Worm (Caenorhabditis elegans) whole organism, L4 larva: ENCODE data around the gene Y46G5A.34.

Experiments used
- D1046.2 ChIP-seq: fragments of 200-800 bp; sonication (Bioruptor generic); IDR thresholded peaks from 2 replicates; pipeline ENCODE4 v1.3.6; 2022; ENCODE audit warnings: missing genetic modification characterization, missing compliant biosample characterization
- F10B5.3 ChIP-seq: sonication (generic microtip); optimal IDR thresholded peaks from 2 replicates; lab custom pipeline; 2016; ENCODE audit warnings: mild to moderate bottlenecking, missing genetic modification characterization, missing compliant biosample characterization
- F26F4.8 ChIP-seq: fragments of 200-800 bp; sonication (Bioruptor generic); conservative IDR thresholded peaks from 2 replicates; pipeline ENCODE4 v1.3.6; 2022; ENCODE audit warnings: missing genetic modification characterization, missing compliant biosample characterization
- F44E2.7 ChIP-seq: fragments of 200-800 bp; sonication (Bioruptor generic); IDR thresholded peaks from 2 replicates; pipeline ENCODE4 v2.1.2; 2022; ENCODE audit warnings: missing genetic modification characterization, missing compliant biosample characterization
- F49E8.2 ChIP-seq: sonication (generic microtip); optimal IDR thresholded peaks from 2 replicates; lab custom pipeline; 2016; ENCODE audit warnings: missing compliant biosample characterization, mild to moderate bottlenecking, missing genetic modification characterization, borderline replicate concordance
- T20F7.1 ChIP-seq: fragments of 200-800 bp; sonication (Bioruptor generic); optimal IDR thresholded peaks from 2 replicates; lab custom pipeline; 2018; ENCODE audit warnings: mild to moderate bottlenecking, missing genetic modification characterization, missing compliant biosample characterization
- T26A8.4 ChIP-seq: fragments of 200-800 bp; sonication (Bioruptor generic); IDR thresholded peaks from 2 replicates; pipeline ENCODE4 v1.3.6; 2022; ENCODE audit warnings: missing genetic modification characterization, missing compliant biosample characterization
- Y48G9A.11 ChIP-seq: fragments of 200-800 bp; sonication (Bioruptor generic); IDR thresholded peaks from 2 replicates; pipeline ENCODE4 v1.3.6; 2022; ENCODE audit warnings: missing genetic modification reagents, missing genetic modification characterization, missing compliant biosample characterization
- Y5F2A.4 ChIP-seq: fragments of 200-800 bp; sonication (Bioruptor generic); optimal IDR thresholded peaks from 2 replicates; lab custom pipeline; 2018; ENCODE audit warnings: mild to moderate bottlenecking, missing genetic modification characterization, missing compliant biosample characterization
- Y75B8A.6 ChIP-seq: fragments of 200-800 bp; sonication (Bioruptor generic); IDR thresholded peaks from 2 replicates; pipeline ENCODE4 v1.3.6; 2022; ENCODE audit warnings: missing genetic modification reagents, missing genetic modification characterization, missing compliant biosample characterization
- aha-1 ChIP-seq: fragments of 150-350 bp; peaks from one replicate; lab custom pipeline; 2014; ENCODE audit warnings: missing biosample characterization, missing genetic modification characterization
- aly-2 ChIP-seq: sonication (generic microtip); optimal IDR thresholded peaks from 2 replicates; lab custom pipeline; 2018; ENCODE audit warnings: missing biosample characterization, missing genetic modification characterization
- ama-1 ChIP-seq: fragments of 150-350 bp; optimal IDR thresholded peaks from 2 replicates; lab custom pipeline; 2014; ENCODE audit warnings: inconsistent platforms, mixed read lengths
- arid-1 ChIP-seq: fragments of 200-800 bp; sonication (Bioruptor generic); conservative IDR thresholded peaks from 2 replicates; pipeline ENCODE4 v1.3.6; 2022; ENCODE audit warnings: missing genetic modification reagents, missing genetic modification characterization, missing compliant biosample characterization
- attf-4 ChIP-seq: sonication (generic microtip); optimal IDR thresholded peaks from 3 replicates; lab custom pipeline; 2017; ENCODE audit warnings: missing biosample characterization, missing genetic modification characterization
- ceh-32 ChIP-seq: sonication (generic microtip); optimal IDR thresholded peaks from 2 replicates; lab custom pipeline; 2016; ENCODE audit warnings: mild to moderate bottlenecking, missing genetic modification characterization, missing compliant biosample characterization; ENCODE audit not compliant: poor library complexity
- ceh-44 ChIP-seq: fragments of 200-800 bp; sonication (Bioruptor generic); IDR thresholded peaks from 2 replicates; pipeline ENCODE4 v1.3.6; 2022; ENCODE audit warnings: missing genetic modification reagents, missing genetic modification characterization, missing compliant biosample characterization
- ceh-62 ChIP-seq: sonication (generic microtip); optimal IDR thresholded peaks from 2 replicates; lab custom pipeline; 2017; ENCODE audit warnings: missing biosample characterization, missing genetic modification characterization
- ceh-82 ChIP-seq: sonication (generic microtip); optimal IDR thresholded peaks from 2 replicates; lab custom pipeline; 2017; ENCODE audit warnings: missing biosample characterization, missing genetic modification characterization
- daf-8 ChIP-seq: fragments of 200-800 bp; sonication (Bioruptor generic); IDR thresholded peaks from 2 replicates; pipeline ENCODE4 v1.3.6; 2022; ENCODE audit warnings: missing genetic modification characterization, missing compliant biosample characterization
- dmd-9 ChIP-seq: fragments of 200-800 bp; sonication (Bioruptor generic); IDR thresholded peaks from 2 replicates; pipeline ENCODE4 v1.3.6; 2022; ENCODE audit warnings: missing genetic modification reagents, missing genetic modification characterization, missing compliant biosample characterization
- duxl-1 ChIP-seq: sonication (generic microtip); optimal IDR thresholded peaks from 2 replicates; lab custom pipeline; 2016; ENCODE audit warnings: mild to moderate bottlenecking, missing genetic modification characterization, moderate library complexity, missing compliant biosample characterization; ENCODE audit not compliant: poor library complexity
- egl-43 ChIP-seq: fragments of 200-800 bp; sonication (Bioruptor generic); IDR thresholded peaks from 2 replicates; pipeline ENCODE4 v1.3.6; 2022; ENCODE audit warnings: missing genetic modification reagents, missing genetic modification characterization, missing compliant biosample characterization
- hif-1 ChIP-seq, 2 experiments: sonication (generic microtip); optimal IDR thresholded peaks; 2 replicates each; lab custom pipeline; 2016 to 2017; ENCODE audit warnings: missing compliant biosample characterization in 2 of 2, missing genetic modification characterization in 2 of 2, missing genetic modification reagents in 2 of 2, missing genotype in 2 of 2, mild to moderate bottlenecking in 1 of 2
- jun-1 ChIP-seq: fragments of 150-350 bp; optimal IDR thresholded peaks from 2 replicates; lab custom pipeline; 2014; ENCODE audit warnings: missing biosample characterization, missing genetic modification reagents, missing genetic modification characterization
- lim-7 ChIP-seq: fragments of 200-800 bp; sonication (Bioruptor generic); IDR thresholded peaks from 2 replicates; pipeline ENCODE4 v1.3.6; 2022; ENCODE audit warnings: missing genetic modification characterization, missing compliant biosample characterization
- lin-1 ChIP-seq: fragments of 200-800 bp; sonication (Bioruptor generic); IDR thresholded peaks from 2 replicates; pipeline ENCODE4 v1.3.6; 2022; ENCODE audit warnings: missing genetic modification reagents, missing genetic modification characterization, missing compliant biosample characterization
- lin-13 ChIP-seq: fragments of 150-350 bp; optimal IDR thresholded peaks from 2 replicates; lab custom pipeline; 2014; ENCODE audit warnings: missing biosample characterization, missing genetic modification reagents, missing genetic modification characterization
- lin-29 ChIP-seq: fragments of 200-800 bp; sonication (Bioruptor generic); IDR thresholded peaks from 2 replicates; pipeline ENCODE4 v1.3.6; 2022; ENCODE audit warnings: missing genetic modification reagents, missing genetic modification characterization, missing compliant biosample characterization
- lin-38 ChIP-seq: fragments of 200-800 bp; sonication (Bioruptor generic); IDR thresholded peaks from 2 replicates; pipeline ENCODE4 v1.3.6; 2022; ENCODE audit warnings: missing genetic modification reagents, missing genetic modification characterization, missing compliant biosample characterization
- madf-5 ChIP-seq, 2 experiments: fragments of 200-800 bp; sonication (Bioruptor generic); IDR thresholded peaks; 2 replicates each; pipeline ENCODE4 v1.3.6; 2022; ENCODE audit warnings: missing compliant biosample characterization in 2 of 2, missing genetic modification characterization in 2 of 2
- mdt-29 ChIP-seq: fragments of 200-800 bp; sonication (Bioruptor generic); IDR thresholded peaks from 2 replicates; pipeline ENCODE4 v1.3.6; 2022; ENCODE audit warnings: missing genetic modification reagents, missing genetic modification characterization, missing compliant biosample characterization
- mep-1 ChIP-seq: fragments of 150-350 bp; sonication (generic microtip); optimal IDR thresholded peaks from 3 replicates; lab custom pipeline; 2014; ENCODE audit warnings: missing biosample characterization, missing genetic modification characterization
- mes-2 ChIP-seq: sonication (generic microtip); optimal IDR thresholded peaks from 2 replicates; lab custom pipeline; 2016; ENCODE audit warnings: missing genotype, mild to moderate bottlenecking, missing genetic modification characterization, missing compliant biosample characterization; ENCODE audit not compliant: poor library complexity, severe bottlenecking
- nhr-102 ChIP-seq: sonication (generic microtip); optimal IDR thresholded peaks from 2 replicates; lab custom pipeline; 2016; ENCODE audit warnings: mild to moderate bottlenecking, missing genetic modification characterization, moderate library complexity, missing compliant biosample characterization
- nhr-111 ChIP-seq: fragments of 200-800 bp; sonication (Bioruptor generic); optimal IDR thresholded peaks from 2 replicates; lab custom pipeline; 2018; ENCODE audit warnings: mild to moderate bottlenecking, missing genetic modification characterization, missing compliant biosample characterization
- nhr-42 ChIP-seq: fragments of 200-800 bp; sonication (Bioruptor generic); IDR thresholded peaks from 2 replicates; pipeline ENCODE4 v1.3.6; 2022; ENCODE audit warnings: missing genetic modification characterization, missing compliant biosample characterization
- nhr-48 ChIP-seq: sonication (generic microtip); optimal IDR thresholded peaks from 2 replicates; lab custom pipeline; 2016; ENCODE audit warnings: mild to moderate bottlenecking, missing genetic modification characterization, missing compliant biosample characterization
- php-3 ChIP-seq: fragments of 200-800 bp; sonication (Bioruptor generic); IDR thresholded peaks from 2 replicates; pipeline ENCODE4 v1.3.6; 2022; ENCODE audit warnings: missing genetic modification reagents, missing genetic modification characterization, missing compliant biosample characterization
- saeg-2 ChIP-seq: fragments of 200-800 bp; sonication (Bioruptor generic); IDR thresholded peaks from 2 replicates; pipeline ENCODE4 v1.3.6; 2022; ENCODE audit warnings: missing genetic modification reagents, missing genetic modification characterization, missing compliant biosample characterization
- sdz-12 ChIP-seq: fragments of 200-800 bp; sonication (Bioruptor generic); optimal IDR thresholded peaks from 2 replicates; lab custom pipeline; 2018; ENCODE audit warnings: mild to moderate bottlenecking, missing genetic modification characterization, missing compliant biosample characterization
- set-16 ChIP-seq: fragments of 200-800 bp; sonication (Bioruptor generic); IDR thresholded peaks from 2 replicates; pipeline ENCODE4 v1.3.6; 2022; ENCODE audit warnings: missing genetic modification reagents, missing genetic modification characterization, missing compliant biosample characterization
- snpc-1.2 ChIP-seq: fragments of 200-800 bp; sonication (Bioruptor generic); IDR thresholded peaks from 2 replicates; pipeline ENCODE4 v1.3.6; 2022; ENCODE audit warnings: missing genetic modification reagents, missing genetic modification characterization, missing compliant biosample characterization
- spr-1 ChIP-seq: sonication (generic microtip); optimal IDR thresholded peaks from 2 replicates; lab custom pipeline; 2016; ENCODE audit warnings: mild to moderate bottlenecking, missing genetic modification characterization, missing compliant biosample characterization
- tag-97 ChIP-seq: fragments of 200-800 bp; sonication (Bioruptor generic); IDR thresholded peaks from 2 replicates; pipeline ENCODE4 v1.3.6; 2022; ENCODE audit warnings: missing genetic modification characterization, missing compliant biosample characterization
- unc-130 ChIP-seq: sonication (generic microtip); optimal IDR thresholded peaks from 2 replicates; lab custom pipeline; 2016; ENCODE audit warnings: missing genetic modification reagents, missing genetic modification characterization, missing compliant biosample characterization
- unc-39 ChIP-seq: sonication (generic microtip); optimal IDR thresholded peaks from 2 replicates; lab custom pipeline; 2017; ENCODE audit warnings: missing biosample characterization, missing genetic modification characterization
- zfp-3 ChIP-seq: fragments of 200-800 bp; sonication (Bioruptor generic); conservative IDR thresholded peaks from 2 replicates; pipeline ENCODE4 v1.3.6; 2022; ENCODE audit warnings: missing genetic modification reagents, missing genetic modification characterization, missing compliant biosample characterization

Y46G5A.34 gene

DNA sequence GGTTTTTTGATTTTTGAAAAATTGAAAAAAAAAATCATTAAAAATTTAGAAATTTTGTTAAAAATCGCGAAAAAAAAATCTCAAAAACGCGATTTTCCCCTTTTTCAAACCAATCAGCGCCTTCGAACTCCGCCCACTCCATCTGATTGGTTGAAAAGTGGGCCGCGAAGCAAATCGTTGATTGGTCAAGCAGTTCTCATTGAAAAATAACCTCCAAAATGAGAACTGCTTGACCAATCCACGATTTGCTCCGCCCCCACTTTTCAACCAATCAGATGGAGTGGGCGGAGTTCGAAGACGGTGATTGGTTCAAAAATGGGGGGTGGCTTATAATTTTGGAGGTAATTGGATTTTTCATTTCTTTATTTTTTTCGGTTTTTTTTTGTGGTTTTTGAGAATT, 13.9 kb downstream of the Y46G5A.34 start:
- TF ChIP-seq aha-1 (tag; lab: Kevin White, UChicago) (no peak), ceh-44 (GFP tag; lab: Robert Waterston, UW) (no peak), unc-130 (GFP tag; lab: Kevin White, UChicago) (no peak), mes-2 (tag; lab: Kevin White, UChicago) (no peak), jun-1 (no peak), madf-5 (GFP tag; IDR thresholded peaks at IDR 0.05; lab: Robert Waterston, UW) (no peak), set-16 (no peak), T26A8.4 (GFP tag; lab: Robert Waterston, UW) (no peak), Y5F2A.4 (GFP tag; lab: Kevin White, UChicago) (no peak), unc-39 (tag; lab: Kevin White, UChicago) (no peak), lin-1 (GFP tag; lab: Robert Waterston, UW) (no peak), F44E2.7 (no peak), duxl-1 (no peak), nhr-111 (no peak), mdt-29 (GFP tag; lab: Robert Waterston, UW) (no peak), hif-1 (tag; optimal IDR thresholded peaks at IDR 0.05; lab: Kevin White, UChicago) (no peak), tag-97 (GFP tag; lab: Robert Waterston, UW) (no peak), ceh-32 (tag; lab: Kevin White, UChicago) (no peak)

DNA sequence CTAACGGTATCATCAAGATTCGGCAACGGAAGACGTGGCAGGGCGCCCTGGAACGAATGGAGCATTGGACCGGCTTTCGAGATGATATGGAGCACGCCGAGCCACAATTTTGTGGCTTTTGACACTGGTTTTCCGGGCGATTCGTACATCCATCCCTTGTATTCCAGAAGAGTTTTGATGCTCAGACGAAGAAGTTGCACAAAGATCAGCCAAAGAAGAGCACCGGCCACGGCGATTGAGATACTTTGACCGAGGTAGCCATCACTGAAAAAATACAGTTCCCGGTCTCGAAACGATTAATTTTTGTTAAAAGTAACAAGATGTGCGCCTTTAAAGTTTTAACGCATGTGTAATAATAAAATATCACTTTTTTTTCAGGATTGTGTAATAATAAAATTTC, 18.7 kb downstream of the Y46G5A.34 start:
- TF ChIP-seq Y5F2A.4 (GFP tag; lab: Kevin White, UChicago) (peak; percentile 18), T26A8.4 (GFP tag; lab: Robert Waterston, UW) (peak; percentile 71; the same call in 1 of the 2 replicates), F10B5.3 (tag; lab: Kevin White, UChicago) (no peak), php-3 (GFP tag; lab: Robert Waterston, UW) (peak; percentile 56; the same call in 1 of the 2 replicates), zfp-3 (peak; percentile 32; the same call in 1 of the 2 replicates), dmd-9 (GFP tag; lab: Robert Waterston, UW) (0 out of 2 replicates have a peak, but pooled peaks have one; percentile 23), madf-5 (GFP tag; IDR thresholded peaks at IDR 0.05; lab: Robert Waterston, UW) (0 out of 4 replicates have a peak, but pooled peaks have one; percentile 20 to 60), snpc-1.2 (peak; percentile 55; the same call in 1 of the 2 replicates), saeg-2 (0 out of 2 replicates have a peak, but pooled peaks have one; percentile 31), Y48G9A.11 (GFP tag; lab: Robert Waterston, UW) (peak; percentile 55), nhr-48 (no peak), Y75B8A.6 (GFP tag; lab: Robert Waterston, UW) (peak; percentile 58; the same call in 1 of the 2 replicates), set-16 (0 out of 2 replicates have a peak, but pooled peaks have one; percentile 11), lin-29 (GFP tag; lab: Robert Waterston, UW) (0 out of 2 replicates have a peak, but pooled peaks have one; percentile 35), T20F7.1 (GFP tag; lab: Kevin White, UChicago) (no peak), lim-7 (peak; percentile 66), aha-1 (tag; lab: Kevin White, UChicago) (peak; percentile 87), sdz-12 (GFP tag; lab: Kevin White, UChicago) (peak; percentile 77), lin-38 (peak; percentile 41), aly-2 (tag; lab: Kevin White, UChicago) (no peak), D1046.2 (GFP tag; lab: Robert Waterston, UW) (peak; percentile 49; the same call in 1 of the 2 replicates), F26F4.8 (GFP tag; lab: Robert Waterston, UW) (0 out of 2 replicates have a peak, but pooled peaks have one; percentile 23), mep-1 (tag; lab: Kevin White, UChicago) (peak; percentile 29), ceh-62 (tag; lab: Kevin White, UChicago) (no peak)

DNA sequence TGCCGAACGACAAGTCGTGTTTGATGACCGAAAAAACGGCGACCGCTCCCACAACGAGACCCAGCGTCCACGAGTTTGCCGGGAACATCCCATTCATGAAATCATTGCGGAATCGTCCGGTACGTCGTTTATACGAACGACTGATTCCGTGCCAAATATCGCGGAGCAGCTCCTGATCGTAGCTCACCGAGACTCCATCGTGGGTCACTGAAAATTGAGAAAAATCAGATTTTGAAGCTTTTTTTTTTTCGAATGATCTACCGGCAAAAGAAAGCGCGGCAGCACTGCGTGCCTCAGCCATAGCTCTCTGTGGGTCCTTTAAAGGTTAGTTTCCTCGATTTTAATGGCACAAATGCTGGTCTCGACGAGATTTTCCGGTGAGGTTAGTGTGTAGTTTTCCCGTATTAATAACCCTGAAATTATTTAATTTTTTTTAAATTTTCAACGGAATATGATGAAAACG, 19.6 kb downstream of the Y46G5A.34 start, which contains the start of gene cpt-1:
Gene cpt-1, minus strand, starts transcription at position 413 of the 463 bp plus-strand sequence.
- TF ChIP-seq daf-8 (no peak), T26A8.4 (GFP tag; lab: Robert Waterston, UW) (peak; percentile 73), F49E8.2 (tag; lab: Kevin White, UChicago) (no peak), arid-1 (GFP tag; lab: Robert Waterston, UW) (no peak), nhr-42 (GFP tag; lab: Robert Waterston, UW) (no peak), egl-43 (GFP tag; lab: Robert Waterston, UW) (peak; percentile 58; the same call in 1 of the 2 replicates), spr-1 (tag; lab: Kevin White, UChicago) (no peak), aha-1 (tag; lab: Kevin White, UChicago) (peak; percentile 93), attf-4 (tag; lab: Kevin White, UChicago) (no peak), ama-1 (lab: Kevin White, UChicago) (no peak), duxl-1 (no peak), lin-29 (GFP tag; lab: Robert Waterston, UW) (no peak), nhr-102 (tag; lab: Kevin White, UChicago) (no peak), lin-13 (GFP tag; lab: Kevin White, UChicago) (no peak), ceh-82 (no peak), Y5F2A.4 (GFP tag; lab: Kevin White, UChicago) (no peak)
